Worm (Caenorhabditis elegans) whole organism, late embryonic: Measurements from ENCODE around the gene ZK154.5.

ENCODE experiments used
- C38D4.7 ChIP-seq: fragments of 200-800 bp; sonication (Bioruptor generic); optimal IDR thresholded peaks from 2 replicates; lab custom pipeline; 2018; ENCODE audit warnings: mild to moderate bottlenecking, missing genetic modification characterization, moderate library complexity, missing compliant biosample characterization
- F13H6.1 ChIP-seq: sonication (generic microtip); optimal IDR thresholded peaks from 2 replicates; lab custom pipeline; 2016; ENCODE audit warnings: missing genetic modification characterization, missing compliant biosample characterization
- K02D7.2 ChIP-seq: sonication (generic microtip); optimal IDR thresholded peaks from 2 replicates; lab custom pipeline; 2017; ENCODE audit warnings: mild to moderate bottlenecking, missing genetic modification characterization, missing compliant biosample characterization
- K09A11.1 ChIP-seq: sonication (generic microtip); optimal IDR thresholded peaks from 2 replicates; lab custom pipeline; 2017; ENCODE audit warnings: antibody characterized with exemption, mild to moderate bottlenecking, missing genetic modification characterization, missing compliant biosample characterization; ENCODE audit not compliant: insufficient read depth
- ama-1 ChIP-seq: fragments of 150-350 bp; optimal IDR thresholded peaks from 2 replicates; lab custom pipeline; 2014
- ceh-14 ChIP-seq: sonication (generic microtip); optimal IDR thresholded peaks from 2 replicates; lab custom pipeline; 2016; ENCODE audit warnings: missing genotype, missing genetic modification characterization, missing compliant biosample characterization
- ceh-18 ChIP-seq: sonication (generic microtip); optimal IDR thresholded peaks from 2 replicates; lab custom pipeline; 2016; ENCODE audit warnings: missing genetic modification characterization, missing compliant biosample characterization
- ceh-22 ChIP-seq: sonication (generic microtip); optimal IDR thresholded peaks from 2 replicates; lab custom pipeline; 2017; ENCODE audit warnings: missing biosample characterization, missing genetic modification characterization
- ceh-31 ChIP-seq: sonication (generic microtip); optimal IDR thresholded peaks from 2 replicates; lab custom pipeline; 2016; ENCODE audit warnings: missing genetic modification characterization, missing compliant biosample characterization
- ceh-34 ChIP-seq: sonication (generic microtip); optimal IDR thresholded peaks from 2 replicates; lab custom pipeline; 2016; ENCODE audit warnings: mild to moderate bottlenecking, missing genetic modification characterization, missing compliant biosample characterization
- ceh-6 ChIP-seq: fragments of 200-800 bp; sonication (Bioruptor generic); optimal IDR thresholded peaks from 2 replicates; lab custom pipeline; 2018; ENCODE audit warnings: mild to moderate bottlenecking, missing genetic modification characterization, missing compliant biosample characterization
- che-1 ChIP-seq: sonication (generic microtip); optimal IDR thresholded peaks from 2 replicates; lab custom pipeline; 2016; ENCODE audit warnings: mild to moderate bottlenecking, missing genetic modification characterization, missing compliant biosample characterization
- dmd-4 ChIP-seq: sonication (generic microtip); optimal IDR thresholded peaks from 2 replicates; lab custom pipeline; 2016; ENCODE audit warnings: borderline replicate concordance, missing genetic modification characterization, missing compliant biosample characterization
- dve-1 ChIP-seq: sonication (generic microtip); optimal IDR thresholded peaks from 2 replicates; lab custom pipeline; 2017; ENCODE audit warnings: antibody characterized with exemption, mild to moderate bottlenecking, missing genetic modification characterization, missing compliant biosample characterization
- elt-2 ChIP-seq: sonication (generic microtip); optimal IDR thresholded peaks from 2 replicates; lab custom pipeline; 2016; ENCODE audit warnings: missing genetic modification reagents, missing genetic modification characterization, missing compliant biosample characterization
- fax-1 ChIP-seq: sonication (generic microtip); optimal IDR thresholded peaks from 2 replicates; lab custom pipeline; 2016; ENCODE audit warnings: missing genotype, missing genetic modification characterization, missing compliant biosample characterization
- gmeb-2 ChIP-seq: sonication (generic microtip); optimal IDR thresholded peaks from 2 replicates; lab custom pipeline; 2016; ENCODE audit warnings: missing genetic modification characterization, inconsistent platforms, missing compliant biosample characterization
- hlh-13 ChIP-seq: fragments of 200-800 bp; sonication (Bioruptor generic); optimal IDR thresholded peaks from 2 replicates; lab custom pipeline; 2018; ENCODE audit warnings: mild to moderate bottlenecking, missing genetic modification characterization, missing compliant biosample characterization
- hlh-6 ChIP-seq: sonication (generic microtip); optimal IDR thresholded peaks from 2 replicates; lab custom pipeline; 2016; ENCODE audit warnings: missing genotype, missing genetic modification characterization, missing compliant biosample characterization
- hlh-8 ChIP-seq: sonication (generic microtip); optimal IDR thresholded peaks from 2 replicates; lab custom pipeline; 2016; ENCODE audit warnings: missing genotype, missing genetic modification characterization, missing compliant biosample characterization
- lin-11 ChIP-seq: fragments of 200-800 bp; sonication (Bioruptor generic); optimal IDR thresholded peaks from 2 replicates; lab custom pipeline; 2018; ENCODE audit warnings: mild to moderate bottlenecking, missing genetic modification characterization, missing compliant biosample characterization
- mec-3 ChIP-seq: sonication (generic microtip); optimal IDR thresholded peaks from 2 replicates; lab custom pipeline; 2016; ENCODE audit warnings: borderline replicate concordance, missing genetic modification characterization, missing compliant biosample characterization
- nfya-1 ChIP-seq: sonication (generic microtip); optimal IDR thresholded peaks from 2 replicates; lab custom pipeline; 2017; ENCODE audit warnings: missing genetic modification characterization, mild to moderate bottlenecking, missing compliant biosample characterization, antibody characterized with exemption, moderate library complexity
- nhr-11 ChIP-seq: fragments of 150-350 bp; optimal IDR thresholded peaks from 2 replicates; lab custom pipeline; 2014; ENCODE audit warnings: missing biosample characterization, missing genetic modification characterization
- nhr-232 ChIP-seq: sonication (generic microtip); optimal IDR thresholded peaks from 2 replicates; lab custom pipeline; 2016; ENCODE audit warnings: missing genetic modification characterization, missing compliant biosample characterization
- pat-9 ChIP-seq: fragments of 200-800 bp; sonication (Bioruptor generic); optimal IDR thresholded peaks from 2 replicates; lab custom pipeline; 2018; ENCODE audit warnings: mild to moderate bottlenecking, missing genetic modification characterization, moderate library complexity, missing compliant biosample characterization
- pax-1 ChIP-seq: fragments of 150-350 bp; optimal IDR thresholded peaks from 2 replicates; lab custom pipeline; 2014; ENCODE audit warnings: missing biosample characterization, missing genetic modification characterization
- pha-4 ChIP-seq: fragments of 150-350 bp; optimal IDR thresholded peaks from 2 replicates; lab custom pipeline; 2018; ENCODE audit warnings: missing biosample characterization, missing genetic modification reagents, missing genetic modification characterization
- pqm-1 ChIP-seq: sonication (generic microtip); optimal IDR thresholded peaks from 2 replicates; lab custom pipeline; 2016; ENCODE audit warnings: missing genetic modification characterization, missing compliant biosample characterization
- pros-1 ChIP-seq: fragments of 150-350 bp; optimal IDR thresholded peaks from 2 replicates; lab custom pipeline; 2014; ENCODE audit warnings: missing biosample characterization, missing genetic modification reagents, missing genetic modification characterization
- ref-2 ChIP-seq: sonication (generic microtip); optimal IDR thresholded peaks from 2 replicates; lab custom pipeline; 2016; ENCODE audit warnings: missing genetic modification characterization, missing compliant biosample characterization
- rnt-1 ChIP-seq: sonication (generic microtip); optimal IDR thresholded peaks from 2 replicates; lab custom pipeline; 2016; ENCODE audit warnings: missing genetic modification characterization, missing compliant biosample characterization
- sdc-2 ChIP-seq: sonication (generic microtip); optimal IDR thresholded peaks from 2 replicates; lab custom pipeline; 2016; ENCODE audit warnings: missing genotype, missing genetic modification characterization, missing compliant biosample characterization
- syd-9 ChIP-seq: sonication (generic microtip); optimal IDR thresholded peaks from 2 replicates; lab custom pipeline; 2016; ENCODE audit warnings: mild to moderate bottlenecking, missing genetic modification characterization, moderate library complexity, missing compliant biosample characterization
- tbx-2 ChIP-seq: sonication (generic microtip); optimal IDR thresholded peaks from 2 replicates; lab custom pipeline; 2016; ENCODE audit warnings: missing genetic modification characterization, missing compliant biosample characterization
- tbx-7 ChIP-seq: sonication (generic microtip); optimal IDR thresholded peaks from 2 replicates; lab custom pipeline; 2016; ENCODE audit warnings: missing genotype, missing genetic modification characterization, missing compliant biosample characterization
- ttx-3 ChIP-seq: sonication (generic microtip); optimal IDR thresholded peaks from 2 replicates; lab custom pipeline; 2016; ENCODE audit warnings: missing genetic modification reagents, missing genetic modification characterization, missing compliant biosample characterization
- unc-3 ChIP-seq, 2 experiments: fragments of 200-800 bp in 1 of 2; sonication (Bioruptor generic) in 1 of 2; sonication (generic microtip) in 1 of 2; conservative IDR thresholded peaks in 1 of 2; optimal IDR thresholded peaks in 1 of 2; 2 replicates each; pipeline versions ENCODE4 v1.3.6 to Lab custom; 2016 to 2022; ENCODE audit warnings: missing compliant biosample characterization in 2 of 2, missing genetic modification characterization in 2 of 2, missing genetic modification reagents in 1 of 2
- unc-42 ChIP-seq: sonication (generic microtip); optimal IDR thresholded peaks from 2 replicates; lab custom pipeline; 2016; ENCODE audit warnings: missing genotype, missing genetic modification characterization, missing compliant biosample characterization
- unc-55 ChIP-seq: sonication (generic microtip); optimal IDR thresholded peaks from 2 replicates; lab custom pipeline; 2017; ENCODE audit warnings: missing biosample characterization, missing genetic modification reagents, missing genetic modification characterization
- unc-86 ChIP-seq: sonication (generic microtip); optimal IDR thresholded peaks from 2 replicates; lab custom pipeline; 2016; ENCODE audit warnings: missing genetic modification characterization, missing compliant biosample characterization
- zip-5 ChIP-seq: sonication (generic microtip); optimal IDR thresholded peaks from 2 replicates; lab custom pipeline; 2016; ENCODE audit warnings: missing genetic modification characterization, missing compliant biosample characterization

The ZK154.5 gene

ce11 chrX:7787885-7788353 lies at the start of gene ZK154.5:
Gene ZK154.5, minus strand, starts transcription at chrX:7787935.
- TF ChIP-seq syd-9 (tag; lab: Kevin White, UChicago) (peak; percentile 18), sdc-2 (tag; lab: Kevin White, UChicago) (peak; percentile 6), ref-2 (tag; lab: Kevin White, UChicago) (peak; percentile 47), unc-3 (GFP tag; conservative IDR thresholded peaks at IDR 0.05; lab: Robert Waterston, UW) (no peak), unc-3 (tag; optimal IDR thresholded peaks at IDR 0.05; lab: Kevin White, UChicago) (no peak), nfya-1 (peak; percentile 55), tbx-2 (tag; lab: Kevin White, UChicago) (peak; percentile 61), ceh-31 (tag; lab: Kevin White, UChicago) (peak; percentile 69), ceh-18 (tag; lab: Kevin White, UChicago) (peak; percentile 35), fax-1 (tag; lab: Kevin White, UChicago) (no peak), zip-5 (tag; lab: Kevin White, UChicago) (no peak), ceh-34 (tag; lab: Kevin White, UChicago) (peak; percentile 57), unc-55 (GFP tag; lab: Kevin White, UChicago) (peak; percentile 11), unc-42 (tag; lab: Kevin White, UChicago) (peak; percentile 60), hlh-6 (no peak), elt-2 (tag; lab: Kevin White, UChicago) (peak; percentile 0)

- TF ChIP-seq nhr-11 (tag; lab: Kevin White, UChicago) (no peak), pat-9 (tag; lab: Kevin White, UChicago) (no peak), mec-3 (no peak), ceh-14 (no peak), unc-55 (GFP tag; lab: Kevin White, UChicago) (no peak), pros-1 (no peak), tbx-2 (tag; lab: Kevin White, UChicago) (no peak), ceh-22 (tag; lab: Kevin White, UChicago) (no peak), hlh-8 (tag; lab: Kevin White, UChicago) (no peak), lin-11 (no peak), unc-86 (tag; lab: Kevin White, UChicago) (no peak), tbx-7 (tag; lab: Kevin White, UChicago) (no peak), hlh-6 (no peak)
Measured at ce11 chrX:7834117-7834516, 46.4 kb upstream of the ZK154.5 start, which contains the start of gene sul-3. Gene sul-3, minus strand, starts transcription at chrX:7834217.

- TF ChIP-seq che-1 (no peak), F13H6.1 (tag; lab: Kevin White, UChicago) (no peak), gmeb-2 (no peak), dmd-4 (tag; lab: Kevin White, UChicago) (no peak), rnt-1 (tag; lab: Kevin White, UChicago) (no peak), ref-2 (tag; lab: Kevin White, UChicago) (no peak), pha-4 (tag; lab: Kevin White, UChicago) (no peak), hlh-13 (GFP tag; lab: Kevin White, UChicago) (no peak), C38D4.7 (no peak), unc-42 (tag; lab: Kevin White, UChicago) (no peak), dve-1 (tag; lab: Kevin White, UChicago) (no peak), K09A11.1 (no peak)
- TF ChIP-seq, all 69 proteins: peak for 0
Measured at ce11 chrX:7827989-7828388, 40.3 kb upstream of the ZK154.5 start.

- TF ChIP-seq nhr-232 (no peak), pax-1 (tag; lab: Kevin White, UChicago) (no peak), elt-2 (tag; lab: Kevin White, UChicago) (no peak), hlh-6 (no peak), K02D7.2 (tag; lab: Kevin White, UChicago) (no peak), ttx-3 (no peak), pqm-1 (tag; lab: Kevin White, UChicago) (no peak), hlh-13 (GFP tag; lab: Kevin White, UChicago) (no peak), ref-2 (tag; lab: Kevin White, UChicago) (no peak), ama-1 (no peak), ceh-6 (GFP tag; lab: Kevin White, UChicago) (no peak), rnt-1 (tag; lab: Kevin White, UChicago) (no peak), unc-3 (GFP tag; conservative IDR thresholded peaks at IDR 0.05; lab: Robert Waterston, UW) (no peak), unc-3 (tag; optimal IDR thresholded peaks at IDR 0.05; lab: Kevin White, UChicago) (no peak)
Measured at ce11 chrX:7826590-7827260, 39.0 kb upstream of the ZK154.5 start.
